Worm (Caenorhabditis elegans): ENCODE measurements around the gene T02G5.15.

ce11 chrII:7049470-7049869 lies 34.7 kb upstream of the T02G5.15 start:
- no peak for TF ChIP-seq pha-4 (tag; optimal IDR thresholded peaks at IDR 0.05)
- no peak for TF ChIP-seq rnt-1 (tag; optimal IDR thresholded peaks at IDR 0.05)
- no peak for TF ChIP-seq ama-1 (optimal IDR thresholded peaks at IDR 0.05)
- no peak for TF ChIP-seq hlh-15 (tag; optimal IDR thresholded peaks at IDR 0.05)
- TF ChIP-seq npax-4 (tag; optimal IDR thresholded peaks at IDR 0.05), result no peak
- TF ChIP-seq unc-55 (GFP tag; optimal IDR thresholded peaks at IDR 0.05), result no peak
- TF ChIP-seq nfya-1 (tag; optimal IDR thresholded peaks at IDR 0.05), result no peak
